Fruit fly (Drosophila melanogaster) whole organism: ENCODE data around the gene Gtpx.

Experiments used
- CG8478 ChIP-seq: fragments of >200 bp; optimal IDR thresholded peaks from 2 replicates; lab custom pipeline; 2018; ENCODE audit warnings: inconsistent platforms
- Dll ChIP-seq: fragments of >200 bp; optimal IDR thresholded peaks from 2 replicates; lab custom pipeline; 2017
- EcR ChIP-seq, 2 experiments: fragments of >200 bp; optimal IDR thresholded peaks; 2 replicates each; lab custom pipeline; 2017; ENCODE audit warnings: missing biosample characterization in 2 of 2, missing genetic modification characterization in 2 of 2, missing genetic modification reagents in 2 of 2
- pan ChIP-seq: fragments of >200 bp; optimal IDR thresholded peaks from 2 replicates; lab custom pipeline; 2017
- usp ChIP-seq: fragments of >200 bp; optimal IDR thresholded peaks from 2 replicates; lab custom pipeline; 2017; ENCODE audit warnings: missing biosample characterization, missing genetic modification characterization, mixed read lengths

- TF ChIP-seq Dll (lab: Kevin White, UChicago), result no peak
- TF ChIP-seq EcR (GFP tag; optimal IDR thresholded peaks at IDR 0.05; lab: Kevin White, UChicago), result no peak
- TF ChIP-seq CG8478, result no peak
- TF ChIP-seq usp (GFP tag; lab: Kevin White, UChicago), result no peak
- TF ChIP-seq pan (lab: Kevin White, UChicago), result no peak
These were observed 23.7 kb downstream of the Gtpx start for dm6 chr3L:3349825-3350123.
